Fruit fly (Drosophila melanogaster) whole organism, wandering third instar larva: ENCODE results near the gene RpS15Aa.

Source experiments
- Myc ChIP-seq: fragments of >200 bp; optimal IDR thresholded peaks from 2 replicates; lab custom pipeline; 2017
- N ChIP-seq: fragments of >200 bp; optimal IDR thresholded peaks from 2 replicates; lab custom pipeline; 2018; ENCODE audit warnings: missing biosample characterization, missing external identifiers, missing genetic modification characterization
- OdsH ChIP-seq: fragments of 200-800 bp; sonication (Bioruptor generic); optimal IDR thresholded peaks from 2 replicates; lab custom pipeline; 2016; ENCODE audit warnings: missing biosample characterization, mild to moderate bottlenecking, missing genetic modification characterization
- Rel ChIP-seq, 2 experiments: fragments of 200-800 bp; sonication (Bioruptor generic) in 1 of 2; optimal IDR thresholded peaks; 2 replicates in 1 of 2; 3 replicates in 1 of 2; lab custom pipeline; 2016 to 2019; ENCODE audit warnings: mild to moderate bottlenecking in 2 of 2, missing biosample characterization in 2 of 2, missing genetic modification characterization in 2 of 2, moderate library complexity in 1 of 2
- dl ChIP-seq, 2 experiments: fragments of 175-275, 200-275 bp in 1 of 2; fragments of 200-275 bp in 1 of 2; sonication (Bioruptor generic); optimal IDR thresholded peaks; lab custom pipeline; 2018; ENCODE audit warnings: mild to moderate bottlenecking in 2 of 2, missing biosample characterization in 2 of 2, missing genetic modification characterization in 2 of 2, moderate library complexity in 2 of 2; ENCODE audit not compliant: partially characterized antibody in 2 of 2, insufficient read depth in 1 of 2
- fru ChIP-seq: fragments of 200-800 bp; sonication (Bioruptor generic); optimal IDR thresholded peaks from 3 replicates; lab custom pipeline; 2016; ENCODE audit warnings: missing biosample characterization, mild to moderate bottlenecking, missing genetic modification characterization

RpS15Aa gene

DNA sequence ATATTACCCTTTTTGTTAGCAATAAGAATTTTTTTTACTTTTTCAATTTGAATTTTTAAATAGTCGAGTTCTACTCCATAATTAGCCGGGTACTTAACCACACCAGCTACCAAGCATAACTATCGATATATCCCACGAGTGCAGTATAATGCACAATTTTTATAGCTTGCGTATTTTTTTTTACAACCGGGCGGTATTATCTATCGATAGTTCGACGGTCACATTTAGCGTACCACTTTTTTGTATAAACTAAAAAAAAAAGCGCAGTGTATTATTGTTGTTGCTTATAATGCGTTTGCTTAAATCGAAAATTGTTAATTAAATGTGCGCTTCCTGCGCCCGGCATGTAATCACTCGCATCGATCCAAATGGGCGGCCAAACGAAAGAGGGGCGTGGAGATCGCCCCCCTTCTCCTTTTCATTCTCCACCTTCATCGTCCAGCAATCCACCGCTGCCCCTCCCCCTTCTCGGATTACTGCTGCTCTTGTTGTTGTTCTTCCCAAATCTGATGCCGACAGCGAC, 49.6 kb downstream of the RpS15Aa start, which contains the start of gene Remo:
Gene Remo (plus strand): TSS at position 198 of the 523 bp plus-strand sequence.
- TF ChIP-seq fru, result no peak
- TF ChIP-seq Rel (GFP tag; optimal IDR thresholded peaks at IDR 0.05; lab: Kevin White, UChicago), result no peak
- TF ChIP-seq Rel (tag; optimal IDR thresholded peaks at IDR 0.05; lab: Kevin White, UChicago), result peak; percentile 38
- TF ChIP-seq OdsH (GFP tag; lab: Kevin White, UChicago), result peak; percentile 0
- TF ChIP-seq, all 38 proteins: peak for 2

DNA sequence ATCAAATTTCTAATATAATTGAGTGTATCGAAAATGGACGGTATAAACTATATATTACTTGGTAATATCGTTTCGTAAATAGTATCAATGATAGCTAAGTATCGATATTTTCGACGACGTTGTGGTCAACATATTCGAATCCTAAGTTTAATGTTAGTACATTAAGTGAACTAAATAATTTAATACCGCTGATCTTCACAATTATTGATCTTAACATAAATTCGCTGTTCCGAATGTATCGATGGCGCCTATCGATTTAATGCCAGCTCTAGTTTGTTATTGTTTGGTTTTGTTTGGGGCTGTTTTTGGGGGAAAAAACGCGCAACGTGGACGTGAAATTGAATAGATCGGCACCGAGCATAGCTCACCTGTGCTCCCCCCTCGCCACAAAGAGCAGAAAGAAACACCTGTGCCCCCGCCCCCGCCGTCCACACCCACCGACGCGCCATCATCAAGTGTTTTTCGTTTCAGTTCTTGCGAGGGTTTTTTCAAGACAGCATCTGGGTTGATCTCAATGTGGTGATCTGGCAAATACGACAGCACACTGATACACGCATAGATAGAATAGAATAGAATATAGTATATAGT, 51.7 kb downstream of the RpS15Aa start:
- TF ChIP-seq N (GFP tag; lab: Kevin White, UChicago) (no peak), Rel (GFP tag; optimal IDR thresholded peaks at IDR 0.05; lab: Kevin White, UChicago) (no peak), Rel (tag; optimal IDR thresholded peaks at IDR 0.05; lab: Kevin White, UChicago) (peak; percentile 71), dl (GFP tag; optimal IDR thresholded peaks at IDR 0.05; lab: Kevin White, UChicago; ENCODE audit: insufficient read depth in 1 of 2, partially characterized antibody in 2 of 2) (no peak), Myc (no peak)
